Worm (Caenorhabditis elegans) whole organism, L2 larva: ENCODE data around the gene F52H2.1.

Experiments used
- C34F6.9 ChIP-seq: fragments of 150-350 bp; optimal IDR thresholded peaks from 2 replicates; lab custom pipeline; 2014; ENCODE audit warnings: missing biosample characterization, missing genetic modification characterization
- F13H6.1 ChIP-seq: sonication (generic microtip); optimal IDR thresholded peaks from 2 replicates; lab custom pipeline; 2016; ENCODE audit warnings: missing genetic modification characterization, missing compliant biosample characterization
- R02D3.7 ChIP-seq: fragments of 150-350 bp; optimal IDR thresholded peaks from 2 replicates; lab custom pipeline; 2014; ENCODE audit warnings: missing biosample characterization, missing genetic modification characterization
- Y55F3AM.14 ChIP-seq: fragments of 200-800 bp; sonication (Bioruptor generic); optimal IDR thresholded peaks from 2 replicates; lab custom pipeline; 2018; ENCODE audit warnings: mild to moderate bottlenecking, missing genetic modification characterization, missing compliant biosample characterization
- alr-1 ChIP-seq: fragments of 150-350 bp; optimal IDR thresholded peaks from 2 replicates; lab custom pipeline; 2014; ENCODE audit warnings: missing biosample characterization, missing genetic modification characterization
- aly-2 ChIP-seq: fragments of 150-350 bp; optimal IDR thresholded peaks from 2 replicates; lab custom pipeline; 2014; ENCODE audit warnings: missing biosample characterization, missing genetic modification characterization
- ama-1 ChIP-seq: fragments of 150-350 bp; optimal IDR thresholded peaks from 2 replicates; lab custom pipeline; 2018; ENCODE audit warnings: inconsistent platforms
- blmp-1 ChIP-seq: sonication (generic microtip); optimal IDR thresholded peaks from 2 replicates; lab custom pipeline; 2017; ENCODE audit warnings: missing genetic modification characterization, mild to moderate bottlenecking, missing compliant biosample characterization, antibody characterized with exemption, moderate library complexity; ENCODE audit not compliant: insufficient read depth
- ceh-16 ChIP-seq: fragments of 150-350 bp; optimal IDR thresholded peaks from 2 replicates; lab custom pipeline; 2014; ENCODE audit warnings: missing biosample characterization, missing genetic modification characterization
- crh-2 ChIP-seq: sonication (generic microtip); optimal IDR thresholded peaks from 2 replicates; lab custom pipeline; 2017; ENCODE audit warnings: missing biosample characterization, missing genetic modification characterization
- dmd-4 ChIP-seq: sonication (generic microtip); optimal IDR thresholded peaks from 2 replicates; lab custom pipeline; 2017; ENCODE audit warnings: missing biosample characterization, missing genetic modification characterization
- egl-27 ChIP-seq: sonication (generic microtip); optimal IDR thresholded peaks from 3 replicates; lab custom pipeline; 2017; ENCODE audit warnings: missing biosample characterization, missing genetic modification reagents, missing genetic modification characterization
- elt-1 ChIP-seq: fragments of 150-350 bp; optimal IDR thresholded peaks from 2 replicates; lab custom pipeline; 2014; ENCODE audit warnings: missing biosample characterization, missing genetic modification characterization
- elt-3 ChIP-seq: sonication (generic microtip); optimal IDR thresholded peaks from 2 replicates; lab custom pipeline; 2017; ENCODE audit warnings: missing biosample characterization, missing genetic modification characterization
- fos-1 ChIP-seq: fragments of 150-350 bp; optimal IDR thresholded peaks from 2 replicates; lab custom pipeline; 2014; ENCODE audit warnings: missing biosample characterization, missing genetic modification characterization
- gmeb-1 ChIP-seq: fragments of 150-350 bp; optimal IDR thresholded peaks from 2 replicates; lab custom pipeline; 2014; ENCODE audit warnings: missing biosample characterization, missing genetic modification characterization
- lin-11 ChIP-seq: fragments of 150-350 bp; sonication (generic microtip); optimal IDR thresholded peaks from 2 replicates; lab custom pipeline; 2014; ENCODE audit warnings: missing biosample characterization, missing genetic modification characterization, inconsistent platforms, mixed read lengths
- lin-13 ChIP-seq: fragments of 150-350 bp; optimal IDR thresholded peaks from 2 replicates; lab custom pipeline; 2014; ENCODE audit warnings: missing biosample characterization, missing genetic modification reagents, missing genetic modification characterization
- lsy-2 ChIP-seq, 2 experiments: fragments of 150-350 bp in 1 of 2; sonication (generic microtip) in 1 of 2; optimal IDR thresholded peaks; 2 replicates each; lab custom pipeline; 2014 to 2017; ENCODE audit warnings: missing biosample characterization in 2 of 2, missing genetic modification characterization in 2 of 2
- mab-5 ChIP-seq: fragments of 150-350 bp; optimal IDR thresholded peaks from 2 replicates; lab custom pipeline; 2014; ENCODE audit warnings: missing biosample characterization, missing genetic modification characterization
- mbf-1 ChIP-seq: sonication (generic microtip); optimal IDR thresholded peaks from 2 replicates; lab custom pipeline; 2017; ENCODE audit warnings: missing biosample characterization, missing genetic modification characterization
- mdl-1 ChIP-seq, 2 experiments: fragments of 150-350 bp in 1 of 2; sonication (generic microtip) in 1 of 2; optimal IDR thresholded peaks; 2 replicates each; lab custom pipeline; 2017; ENCODE audit warnings: missing biosample characterization in 2 of 2, missing genetic modification characterization in 2 of 2
- nhr-10 ChIP-seq: sonication (generic microtip); optimal IDR thresholded peaks from 2 replicates; lab custom pipeline; 2017; ENCODE audit warnings: missing biosample characterization, missing genetic modification characterization
- nhr-11 ChIP-seq: fragments of 150-350 bp; optimal IDR thresholded peaks from 2 replicates; lab custom pipeline; 2014; ENCODE audit warnings: missing biosample characterization, missing genetic modification characterization
- nhr-12 ChIP-seq: fragments of 150-350 bp; optimal IDR thresholded peaks from 2 replicates; lab custom pipeline; 2014; ENCODE audit warnings: missing biosample characterization, missing genetic modification characterization
- nhr-129 ChIP-seq: fragments of 150-350 bp; optimal IDR thresholded peaks from 2 replicates; lab custom pipeline; 2014; ENCODE audit warnings: missing biosample characterization, missing genetic modification characterization
- nhr-21 ChIP-seq: fragments of 150-350 bp; optimal IDR thresholded peaks from 2 replicates; lab custom pipeline; 2014; ENCODE audit warnings: missing biosample characterization, missing genetic modification characterization
- nhr-25 ChIP-seq: fragments of 150-350 bp; sonication (generic microtip); optimal IDR thresholded peaks from 3 replicates; lab custom pipeline; 2014; ENCODE audit warnings: missing biosample characterization, missing genetic modification characterization
- nhr-6 ChIP-seq: fragments of 150-350 bp; optimal IDR thresholded peaks from 2 replicates; lab custom pipeline; 2014; ENCODE audit warnings: missing biosample characterization, missing genetic modification characterization
- peb-1 ChIP-seq: fragments of 150-350 bp; optimal IDR thresholded peaks from 2 replicates; lab custom pipeline; 2014; ENCODE audit warnings: missing biosample characterization, missing genetic modification characterization
- sem-4 ChIP-seq: fragments of 150-350 bp; optimal IDR thresholded peaks from 2 replicates; lab custom pipeline; 2014; ENCODE audit warnings: missing biosample characterization, missing genetic modification reagents, missing genetic modification characterization
- skn-1 ChIP-seq: sonication (generic microtip); optimal IDR thresholded peaks from 2 replicates; lab custom pipeline; 2017; ENCODE audit warnings: missing biosample characterization, missing genetic modification characterization
- sma-3 ChIP-seq: sonication (generic microtip); optimal IDR thresholded peaks from 2 replicates; lab custom pipeline; 2016; ENCODE audit warnings: missing genetic modification reagents, missing genetic modification characterization, missing compliant biosample characterization
- sma-9 ChIP-seq, 2 experiments: fragments of 150-350 bp in 1 of 2; sonication (generic microtip) in 1 of 2; optimal IDR thresholded peaks; 2 replicates each; lab custom pipeline; 2014 to 2016; ENCODE audit warnings: missing genetic modification characterization in 2 of 2, mild to moderate bottlenecking in 1 of 2, missing biosample characterization in 1 of 2, missing compliant biosample characterization in 1 of 2, missing genetic modification reagents in 1 of 2, moderate library complexity in 1 of 2
- unc-39 ChIP-seq: fragments of 150-350 bp; optimal IDR thresholded peaks from 2 replicates; lab custom pipeline; 2014; ENCODE audit warnings: missing biosample characterization, missing genetic modification characterization
- unc-55 ChIP-seq: fragments of 150-350 bp; sonication (generic microtip); optimal IDR thresholded peaks from 3 replicates; lab custom pipeline; 2014; ENCODE audit warnings: missing biosample characterization, missing genetic modification reagents, missing genetic modification characterization
- unc-62 ChIP-seq: fragments of 150-350 bp; optimal IDR thresholded peaks from 2 replicates; lab custom pipeline; 2014; ENCODE audit warnings: missing biosample characterization, missing genetic modification reagents, missing genetic modification characterization
- zag-1 ChIP-seq: fragments of 150-350 bp; optimal IDR thresholded peaks from 2 replicates; lab custom pipeline; 2014; ENCODE audit warnings: missing biosample characterization, missing genetic modification characterization
- ztf-1 ChIP-seq: fragments of 200-800 bp; sonication (Bioruptor generic); conservative IDR thresholded peaks from 2 replicates; pipeline ENCODE4 v1.3.6; 2022; ENCODE audit warnings: missing genetic modification characterization, missing compliant biosample characterization
- ztf-11 ChIP-seq: sonication (generic microtip); optimal IDR thresholded peaks from 2 replicates; lab custom pipeline; 2017; ENCODE audit warnings: missing biosample characterization, missing genetic modification characterization
- ztf-4 ChIP-seq: fragments of 150-350 bp; optimal IDR thresholded peaks from 2 replicates; lab custom pipeline; 2014; ENCODE audit warnings: missing biosample characterization, missing genetic modification characterization

The F52H2.1 gene

DNA sequence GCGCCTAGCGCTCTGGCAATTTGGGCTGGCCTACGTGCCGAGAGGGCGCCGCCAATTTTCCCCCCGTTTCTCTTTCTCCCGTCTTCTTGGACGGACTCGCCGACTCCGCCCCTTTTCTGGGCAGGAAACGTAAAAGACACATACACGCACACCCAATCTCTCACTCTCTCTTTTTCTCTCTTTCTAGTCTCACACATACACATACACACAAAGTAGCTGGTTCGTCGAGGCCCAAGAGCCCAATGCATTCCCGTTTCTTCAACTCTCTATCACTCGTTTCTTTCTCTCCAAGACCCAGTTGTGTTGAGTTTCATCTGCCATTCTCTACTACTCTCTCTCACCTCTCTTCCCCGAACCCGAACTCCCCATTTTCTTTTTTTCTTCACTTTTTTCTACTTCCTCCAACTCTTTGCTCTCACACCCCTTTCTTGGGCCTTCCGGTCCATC is 26.0 kb downstream of the F52H2.1 start (continued):
- TF ChIP-seq lin-11 (tag; lab: Kevin White, UChicago) (peak; percentile 1), nhr-11 (tag; lab: Kevin White, UChicago) (no peak), skn-1 (tag; lab: Kevin White, UChicago) (no peak), ceh-16 (tag; lab: Kevin White, UChicago) (no peak), egl-27 (tag; lab: Kevin White, UChicago) (no peak)

DNA sequence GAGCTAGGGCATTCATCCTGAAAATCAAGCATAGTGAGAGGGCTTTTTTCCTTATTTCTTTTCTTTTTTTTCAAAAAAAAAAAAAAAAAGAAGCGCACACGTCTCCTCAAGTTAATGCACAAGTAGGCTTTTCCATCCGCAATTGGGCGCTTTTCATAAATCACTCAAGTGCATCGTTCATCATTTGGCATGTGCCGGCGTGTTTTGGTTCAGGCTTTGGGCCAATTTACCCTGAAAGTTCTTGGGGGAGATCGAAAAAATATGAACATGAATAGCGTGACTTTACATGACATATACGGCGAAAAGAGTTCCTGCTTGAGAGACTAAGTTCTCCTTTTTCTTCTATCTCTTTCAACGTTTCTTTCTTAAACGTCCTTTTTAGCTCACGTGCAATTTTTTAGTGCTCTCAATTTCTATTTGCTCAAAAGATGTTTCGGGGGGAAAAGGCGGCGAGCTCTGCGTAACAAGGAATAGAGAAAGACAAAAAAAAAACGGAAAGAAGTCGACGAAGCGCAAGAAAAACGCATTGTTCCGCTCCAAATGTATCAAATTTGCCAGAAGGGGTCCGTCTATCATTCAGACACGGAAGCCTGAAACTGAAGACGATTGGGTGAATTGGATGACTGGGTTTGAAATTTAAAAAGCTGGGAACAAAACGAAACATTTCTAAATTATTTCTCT is 28.3 kb downstream of the F52H2.1 start:
- TF ChIP-seq gmeb-1 (no peak), C34F6.9 (peak; percentile 1), fos-1 (tag; lab: Kevin White, UChicago) (no peak), mab-5 (peak; percentile 58), F13H6.1 (tag; lab: Kevin White, UChicago) (peak; percentile 4), lin-13 (GFP tag; lab: Kevin White, UChicago) (no peak), Y55F3AM.14 (GFP tag; lab: Kevin White, UChicago) (no peak), nhr-21 (tag; lab: Kevin White, UChicago) (no peak), nhr-12 (tag; lab: Kevin White, UChicago) (no peak), nhr-11 (tag; lab: Kevin White, UChicago) (no peak), aly-2 (tag; lab: Kevin White, UChicago) (no peak), skn-1 (tag; lab: Kevin White, UChicago) (no peak), elt-3 (tag; lab: Kevin White, UChicago) (no peak), ceh-16 (tag; lab: Kevin White, UChicago) (no peak), sem-4 (tag; lab: Kevin White, UChicago) (no peak), ztf-11 (tag; lab: Kevin White, UChicago) (no peak)

DNA sequence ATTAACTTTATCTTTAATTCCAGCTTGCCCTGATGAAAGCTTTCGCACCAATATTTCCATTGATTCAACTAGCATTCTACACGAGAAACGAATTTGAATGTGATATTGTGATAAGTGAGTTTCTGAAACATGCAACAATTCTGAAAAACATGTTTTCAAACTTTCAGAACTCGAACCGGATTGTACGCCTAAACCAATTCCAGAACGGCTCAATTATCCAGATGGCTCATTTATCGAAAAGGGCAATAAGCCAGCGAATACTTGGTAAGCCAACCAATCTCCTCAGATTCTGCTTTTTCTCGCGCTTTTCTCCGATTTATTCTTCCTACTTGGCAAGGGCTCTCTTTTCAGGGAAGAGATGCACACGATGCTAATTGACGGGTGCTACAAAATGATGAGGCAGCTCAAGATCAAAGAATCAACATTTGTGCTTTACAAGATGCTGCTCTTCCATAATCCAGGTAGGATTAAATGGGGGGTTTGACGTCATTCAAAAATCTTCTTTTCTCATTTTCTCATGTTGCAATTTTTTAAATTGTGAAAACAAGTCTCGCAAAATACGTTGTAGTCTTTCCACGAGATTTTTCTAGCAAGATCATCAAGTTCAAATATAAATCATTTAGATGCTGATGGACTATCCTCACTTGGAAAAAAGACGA is 31.6 kb downstream of the F52H2.1 start:
- TF ChIP-seq mbf-1 (tag; lab: Kevin White, UChicago) (no peak), R02D3.7 (tag; lab: Kevin White, UChicago) (no peak), unc-55 (GFP tag; lab: Kevin White, UChicago) (peak; percentile 90), Y55F3AM.14 (GFP tag; lab: Kevin White, UChicago) (peak; percentile 22), crh-2 (tag; lab: Kevin White, UChicago) (no peak), egl-27 (tag; lab: Kevin White, UChicago) (no peak), dmd-4 (tag; lab: Kevin White, UChicago) (no peak), lin-11 (tag; lab: Kevin White, UChicago) (no peak), lin-13 (GFP tag; lab: Kevin White, UChicago) (no peak), mab-5 (peak; percentile 55), peb-1 (tag; lab: Kevin White, UChicago) (no peak), F13H6.1 (tag; lab: Kevin White, UChicago) (no peak), nhr-10 (no peak), unc-62 (GFP tag; lab: Kevin White, UChicago) (no peak), elt-1 (tag; lab: Kevin White, UChicago) (no peak), ztf-1 (GFP tag; lab: Robert Waterston, UW) (no peak), ztf-4 (tag; lab: Kevin White, UChicago) (no peak), sem-4 (tag; lab: Kevin White, UChicago) (no peak), sma-3 (GFP tag; lab: Kevin White, UChicago) (no peak), mdl-1 (tag; optimal IDR thresholded peaks at IDR 0.05; lab: Kevin White, UChicago) (no peak), skn-1 (tag; lab: Kevin White, UChicago) (no peak), alr-1 (tag; lab: Kevin White, UChicago) (no peak), C34F6.9 (peak; percentile 13), unc-39 (no peak), sma-9 (GFP tag; optimal IDR thresholded peaks at IDR 0.05; lab: Kevin White, UChicago) (peak; percentile 54), sma-9 (tag; optimal IDR thresholded peaks at IDR 0.05; lab: Kevin White, UChicago) (no peak), nhr-6 (tag; lab: Kevin White, UChicago) (no peak), zag-1 (tag; lab: Kevin White, UChicago) (no peak), nhr-25 (tag; lab: Kevin White, UChicago) (no peak), ama-1 (lab: Kevin White, UChicago) (peak; percentile 5), nhr-129 (tag; lab: Kevin White, UChicago) (no peak), blmp-1 (tag; lab: Kevin White, UChicago) (no peak), lsy-2 (tag; optimal IDR thresholded peaks at IDR 0.05; lab: Kevin White, UChicago) (peak in 1 of 2 experiments; percentile 46)
- TF ChIP-seq, all 48 proteins: peak for 7
